Fruit fly (Drosophila melanogaster) whole organism, pupa: ENCODE results near the gene lili.

Experiments used
- CG10348 ChIP-seq: fragments of 200-800 bp; sonication (Bioruptor generic); IDR thresholded peaks from 2 replicates; pipeline ENCODE4 v1.3.6; 2022; ENCODE audit warnings: missing biosample characterization, missing genetic modification characterization
- CG12605 ChIP-seq: fragments of 200-800 bp; sonication (Bioruptor generic); IDR thresholded peaks from 2 replicates; pipeline ENCODE4 v1.3.6; 2022; ENCODE audit warnings: missing biosample characterization, missing genetic modification characterization
- CG13204 ChIP-seq: fragments of 200-800 bp; sonication (Bioruptor generic); optimal IDR thresholded peaks from 2 replicates; lab custom pipeline; 2018; ENCODE audit warnings: missing biosample characterization, mild to moderate bottlenecking, missing genetic modification characterization, moderate library complexity
- CG14655 ChIP-seq: fragments of 200-800 bp; sonication (Bioruptor generic); optimal IDR thresholded peaks from 3 replicates; lab custom pipeline; 2017; ENCODE audit warnings: mild to moderate bottlenecking, missing biosample characterization, missing genetic modification reagents, missing genetic modification characterization
- CG15710 ChIP-seq: fragments of 200-800 bp; sonication (Bioruptor generic); optimal IDR thresholded peaks from 2 replicates; lab custom pipeline; 2018; ENCODE audit warnings: missing biosample characterization, mild to moderate bottlenecking, missing genetic modification characterization, moderate library complexity
- CG17806 ChIP-seq: fragments of 200-800 bp; sonication (Bioruptor generic); optimal IDR thresholded peaks from 2 replicates; lab custom pipeline; 2018; ENCODE audit warnings: missing biosample characterization, mild to moderate bottlenecking, missing genetic modification characterization, moderate library complexity
- CG32121 ChIP-seq: fragments of 200-800 bp; sonication (Bioruptor generic); IDR thresholded peaks from 2 replicates; pipeline ENCODE4 v1.3.6; 2022; ENCODE audit warnings: missing biosample characterization, missing genetic modification characterization
- CG34367 ChIP-seq: fragments of 200-800 bp; sonication (Bioruptor generic); optimal IDR thresholded peaks from 2 replicates; lab custom pipeline; 2018; ENCODE audit warnings: missing biosample characterization, mild to moderate bottlenecking, missing genetic modification characterization
- CG4496 ChIP-seq: fragments of 200-800 bp; sonication (Bioruptor generic); IDR thresholded peaks from 3 replicates; pipeline ENCODE4 v1.3.6; 2022; ENCODE audit warnings: missing biosample characterization, missing genetic modification characterization
- CG8159 ChIP-seq: fragments of 200-800 bp; sonication (Bioruptor generic); optimal IDR thresholded peaks from 3 replicates; lab custom pipeline; 2018; ENCODE audit warnings: missing biosample characterization, mild to moderate bottlenecking, missing genetic modification characterization, moderate library complexity
- CG8301 ChIP-seq: fragments of 200-800 bp; sonication (Bioruptor generic); optimal IDR thresholded peaks from 2 replicates; lab custom pipeline; 2018; ENCODE audit warnings: missing biosample characterization, mild to moderate bottlenecking, missing genetic modification characterization
- CG9948 ChIP-seq: fragments of 200-800 bp; sonication (Bioruptor generic); optimal IDR thresholded peaks from 2 replicates; lab custom pipeline; 2018; ENCODE audit warnings: missing biosample characterization, mild to moderate bottlenecking, missing genetic modification characterization, moderate library complexity
- D1 ChIP-seq: fragments of 200-800 bp; sonication (Bioruptor generic); optimal IDR thresholded peaks from 2 replicates; lab custom pipeline; 2018; ENCODE audit warnings: missing biosample characterization, mild to moderate bottlenecking, missing genetic modification characterization, moderate library complexity
- EcR ChIP-seq: fragments of 200-800 bp; sonication (Bioruptor generic); optimal IDR thresholded peaks from 3 replicates; lab custom pipeline; 2019; ENCODE audit warnings: missing biosample characterization, missing genetic modification characterization, mild to moderate bottlenecking, moderate library complexity, missing genetic modification reagents
- Ets98B ChIP-seq: fragments of 200-800 bp; sonication (Bioruptor generic); IDR thresholded peaks from 2 replicates; pipeline ENCODE4 v1.3.6; 2022; ENCODE audit warnings: missing biosample characterization, missing genetic modification characterization
- Pif1A ChIP-seq: fragments of 200-800 bp; sonication (Bioruptor generic); optimal IDR thresholded peaks from 3 replicates; lab custom pipeline; 2016; ENCODE audit warnings: missing biosample characterization, missing genetic modification characterization
- Pif1B ChIP-seq: fragments of 200-800 bp; sonication (Bioruptor generic); optimal IDR thresholded peaks from 3 replicates; lab custom pipeline; 2016; ENCODE audit warnings: missing biosample characterization, missing genetic modification characterization
- Snoo ChIP-seq: fragments of 200-800 bp; sonication (Bioruptor generic); optimal IDR thresholded peaks from 3 replicates; lab custom pipeline; 2017; ENCODE audit warnings: missing biosample characterization, mild to moderate bottlenecking, missing genetic modification characterization, inconsistent platforms
- fd96Ca ChIP-seq: fragments of 200-800 bp; sonication (Bioruptor generic); IDR thresholded peaks from 3 replicates; pipeline ENCODE4 v1.3.6; 2022; ENCODE audit warnings: missing biosample characterization, missing genetic modification characterization
- gl ChIP-seq: fragments of 200-800 bp; sonication (Bioruptor generic); optimal IDR thresholded peaks from 2 replicates; lab custom pipeline; 2018; ENCODE audit warnings: missing biosample characterization, mild to moderate bottlenecking, missing genetic modification characterization
- rn ChIP-seq: fragments of 200-800 bp; sonication (Bioruptor generic); IDR thresholded peaks from 2 replicates; pipeline ENCODE4 v1.3.6; 2022; ENCODE audit warnings: missing biosample characterization, missing genetic modification characterization

The lili gene

dm6 chr3R:24778218-24778739 lies 35.5 kb downstream of the lili start:
- TF ChIP-seq Pif1A: no peak
- TF ChIP-seq Pif1B: no peak
- TF ChIP-seq Ets98B: no peak
- TF ChIP-seq CG15710: no peak
- no peak for TF ChIP-seq fd96Ca (GFP tag; lab: Robert Waterston, UW)
- TF ChIP-seq CG13204 (GFP tag; lab: Kevin White, UChicago): no peak
- TF ChIP-seq CG32121: no peak
- TF ChIP-seq CG8159 (tag; lab: Kevin White, UChicago): no peak
- TF ChIP-seq CG34367 (tag; lab: Kevin White, UChicago): no peak
- no peak for TF ChIP-seq Snoo

dm6 chr3R:24777101-24777500 lies 36.7 kb downstream of the lili start:
- TF ChIP-seq CG9948 (tag; lab: Kevin White, UChicago) (no peak), CG4496 (GFP tag; lab: Robert Waterston, UW) (no peak), CG8301 (no peak), CG15710 (no peak), Snoo (no peak), gl (no peak), CG13204 (GFP tag; lab: Kevin White, UChicago) (no peak), D1 (tag; lab: Kevin White, UChicago) (no peak), CG14655 (GFP tag; lab: Kevin White, UChicago) (no peak), CG17806 (tag; lab: Kevin White, UChicago) (no peak), Pif1B (no peak), Ets98B (no peak)

- TF ChIP-seq EcR (GFP tag; lab: Kevin White, UChicago) (no peak), CG17806 (tag; lab: Kevin White, UChicago) (no peak), CG15710 (no peak), gl (no peak), CG4496 (GFP tag; lab: Robert Waterston, UW) (peak; percentile 40; the same call in 1 of the 3 replicates), fd96Ca (GFP tag; lab: Robert Waterston, UW) (no peak), Snoo (no peak), D1 (tag; lab: Kevin White, UChicago) (no peak), CG9948 (tag; lab: Kevin White, UChicago) (no peak), CG10348 (GFP tag; lab: Robert Waterston, UW) (no peak), Pif1B (no peak), CG14655 (GFP tag; lab: Kevin White, UChicago) (peak; percentile 26), CG8159 (tag; lab: Kevin White, UChicago) (no peak), CG13204 (GFP tag; lab: Kevin White, UChicago) (no peak), Pif1A (peak; percentile 1), rn (GFP tag; lab: Robert Waterston, UW) (peak; percentile 31; the same call in 1 of the 2 replicates), CG8301 (no peak), CG32121 (no peak; the same call in 1 of the 2 replicates), Ets98B (no peak), CG12605 (no peak; the same call in 1 of the 2 replicates), CG34367 (tag; lab: Kevin White, UChicago) (no peak)
These were observed 40.4 kb downstream of the lili start for dm6 chr3R:24773422-24773821.

dm6 chr3R:24773016-24773415 lies 40.8 kb downstream of the lili start:
- TF ChIP-seq CG34367 (tag; lab: Kevin White, UChicago): no peak
- TF ChIP-seq CG9948 (tag; lab: Kevin White, UChicago): no peak
- no peak for TF ChIP-seq CG32121
- no peak for TF ChIP-seq CG8159 (tag; lab: Kevin White, UChicago)
- TF ChIP-seq CG15710: no peak
- no peak for TF ChIP-seq CG4496 (GFP tag; lab: Robert Waterston, UW)
- no peak for TF ChIP-seq D1 (tag; lab: Kevin White, UChicago)
- no peak for TF ChIP-seq CG13204 (GFP tag; lab: Kevin White, UChicago)
- no peak for TF ChIP-seq Pif1B
- no peak for TF ChIP-seq CG12605
- TF ChIP-seq Snoo: no peak
- no peak for TF ChIP-seq gl
- TF ChIP-seq Ets98B: no peak
- no peak for TF ChIP-seq fd96Ca (GFP tag; lab: Robert Waterston, UW)
- no peak for TF ChIP-seq CG8301
- no peak for TF ChIP-seq EcR (GFP tag; lab: Kevin White, UChicago)
- no peak for TF ChIP-seq CG14655 (GFP tag; lab: Kevin White, UChicago)
- TF ChIP-seq CG10348 (GFP tag; lab: Robert Waterston, UW): no peak
- no peak for TF ChIP-seq CG17806 (tag; lab: Kevin White, UChicago)
- TF ChIP-seq rn (GFP tag; lab: Robert Waterston, UW): no peak

dm6 chr3R:24771273-24772231 lies 42.3 kb downstream of the lili start, which contains the start of gene CG42331:
CG42331 (plus strand) TSS chr3R:24772181.
- TF ChIP-seq fd96Ca (GFP tag; lab: Robert Waterston, UW): peak; percentile 47; the same call in 2 of the 3 replicates
- TF ChIP-seq gl: no peak
- 0 out of 3 replicates have a peak, but pooled peaks have one; percentile 17 for TF ChIP-seq CG4496 (GFP tag; lab: Robert Waterston, UW)

dm6 chr3R:24769601-24770000 lies 44.2 kb downstream of the lili start:
- no peak for TF ChIP-seq CG32121
- TF ChIP-seq CG14655 (GFP tag; lab: Kevin White, UChicago): no peak
- no peak for TF ChIP-seq D1 (tag; lab: Kevin White, UChicago)
- no peak for TF ChIP-seq CG13204 (GFP tag; lab: Kevin White, UChicago)
- no peak for TF ChIP-seq Ets98B
- no peak for TF ChIP-seq Pif1B
- no peak for TF ChIP-seq CG12605
- no peak for TF ChIP-seq Pif1A
- no peak for TF ChIP-seq CG34367 (tag; lab: Kevin White, UChicago)
- no peak for TF ChIP-seq CG8301
- TF ChIP-seq, all 21 proteins: peak for 0
